Worm (Caenorhabditis elegans) whole organism, L2 larva: ENCODE data around the gene srt-49.

Experiments used
- ceh-16 ChIP-seq: fragments of 150-350 bp; optimal IDR thresholded peaks from 2 replicates; lab custom pipeline; 2014; ENCODE audit warnings: missing biosample characterization, missing genetic modification characterization
- skn-1 ChIP-seq: sonication (generic microtip); optimal IDR thresholded peaks from 2 replicates; lab custom pipeline; 2017; ENCODE audit warnings: missing biosample characterization, missing genetic modification characterization

DNA sequence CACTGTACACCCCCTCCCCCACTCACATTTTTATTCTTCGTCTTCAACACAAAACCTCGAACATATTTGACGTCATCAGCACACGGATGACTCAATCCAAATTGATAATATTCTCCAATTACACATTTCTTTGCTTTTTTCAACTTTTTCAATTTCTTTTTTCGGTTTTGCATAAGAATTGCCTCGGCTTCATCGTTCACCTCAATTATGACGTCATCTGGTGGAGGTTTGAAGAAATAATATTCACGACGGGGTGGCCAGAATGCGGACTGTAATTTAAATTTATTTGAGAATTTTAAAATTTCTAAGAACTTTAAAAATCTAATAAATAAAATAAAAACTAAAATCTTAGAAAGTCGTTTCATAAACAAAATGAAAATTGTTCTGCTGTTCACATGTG, 34.4 kb downstream of the srt-49 start:
- TF ChIP-seq skn-1 (tag; lab: Kevin White, UChicago), result no peak
- no peak for TF ChIP-seq ceh-16 (tag; lab: Kevin White, UChicago)
